Fruit fly (Drosophila melanogaster): ENCODE measurements around the gene bdwf.

Gene bdwf

dm6 chr3R:17056183-17056904 is 13.4 kb upstream of the bdwf start:
- peak; percentile 14 for TF ChIP-seq CG2116 (GFP tag; optimal IDR thresholded peaks at IDR 0.05)
- peak; percentile 13 for TF ChIP-seq salm (tag; optimal IDR thresholded peaks at IDR 0.05)
- no peak for TF ChIP-seq Gug (GFP tag; IDR thresholded peaks at IDR 0.05)
- no peak for TF ChIP-seq CG10654 (GFP tag; optimal IDR thresholded peaks at IDR 0.05)
- TF ChIP-seq esg (GFP tag; conservative IDR thresholded peaks at IDR 0.05) = no peak
- TF ChIP-seq Gsc (GFP tag; IDR thresholded peaks at IDR 0.05) = no peak
- TF ChIP-seq dpn (GFP tag; optimal IDR thresholded peaks at IDR 0.05) = no peak
- TF ChIP-seq CG4328 (GFP tag; optimal IDR thresholded peaks at IDR 0.05) = no peak
- 0 out of 2 replicates have a peak, but pooled peaks have one; percentile 7 for TF ChIP-seq wdn (GFP tag; IDR thresholded peaks at IDR 0.05)
- no peak for TF ChIP-seq tna (GFP tag; IDR thresholded peaks at IDR 0.05; ENCODE audit: partially characterized antibody)
- no peak for TF ChIP-seq sisA (GFP tag; IDR thresholded peaks at IDR 0.05)
- no peak for TF ChIP-seq C15 (GFP tag; IDR thresholded peaks at IDR 0.05)
- TF ChIP-seq NfI (GFP tag; optimal IDR thresholded peaks at IDR 0.05) = no peak
- no peak for TF ChIP-seq tgo (GFP tag; IDR thresholded peaks at IDR 0.05)
- no peak for TF ChIP-seq CG30403 (GFP tag; optimal IDR thresholded peaks at IDR 0.05)
- TF ChIP-seq seq (GFP tag; IDR thresholded peaks at IDR 0.05) = no peak
- TF ChIP-seq Oaz (GFP tag; IDR thresholded peaks at IDR 0.05) = no peak
- TF ChIP-seq CG1529 (GFP tag; optimal IDR thresholded peaks at IDR 0.05) = no peak
- peak; percentile 78 for TF ChIP-seq Nf-YC (tag; optimal IDR thresholded peaks at IDR 0.05)
- TF ChIP-seq gsb-n (tag; optimal IDR thresholded peaks at IDR 0.05) = no peak
- no peak for TF ChIP-seq CG11085 (GFP tag; IDR thresholded peaks at IDR 0.05)
- 0 out of 3 replicates have a peak, but pooled peaks have one; percentile 33 for TF ChIP-seq CG14860 (GFP tag; IDR thresholded peaks at IDR 0.05; ENCODE audit: partially characterized antibody)
- peak; percentile 82 for TF ChIP-seq Deaf1 (tag; optimal IDR thresholded peaks at IDR 0.05)
- TF ChIP-seq tup (GFP tag; optimal IDR thresholded peaks at IDR 0.05) = no peak
- TF ChIP-seq btn (GFP tag; optimal IDR thresholded peaks at IDR 0.05) = no peak
- TF ChIP-seq sug (tag; optimal IDR thresholded peaks at IDR 0.05) = peak; percentile 87
- no peak for TF ChIP-seq fru (optimal IDR thresholded peaks at IDR 0.05)
- TF ChIP-seq Lhr (GFP tag; optimal IDR thresholded peaks at IDR 0.05) = no peak
- peak; percentile 2 for TF ChIP-seq Blimp-1 (GFP tag; optimal IDR thresholded peaks at IDR 0.05)
- no peak for TF ChIP-seq CG11723 (GFP tag; optimal IDR thresholded peaks at IDR 0.05)
- no peak for TF ChIP-seq CG31365 (tag; optimal IDR thresholded peaks at IDR 0.05)
- no peak for TF ChIP-seq Dek (tag; optimal IDR thresholded peaks at IDR 0.05)
- TF ChIP-seq Atf-2 (GFP tag; optimal IDR thresholded peaks at IDR 0.05) = no peak
- TF ChIP-seq dmrt11E (tag; optimal IDR thresholded peaks at IDR 0.05) = no peak
- TF ChIP-seq danr (GFP tag; IDR thresholded peaks at IDR 0.05) = no peak
- no peak for TF ChIP-seq CG10979 (tag; optimal IDR thresholded peaks at IDR 0.05)
- TF ChIP-seq jing (GFP tag; optimal IDR thresholded peaks at IDR 0.05) = no peak
- no peak for TF ChIP-seq CG16863 (GFP tag; optimal IDR thresholded peaks at IDR 0.05)
- TF ChIP-seq CG12769 (tag; optimal IDR thresholded peaks at IDR 0.05) = peak; percentile 97
- peak; percentile 36; the same call in 1 of the 2 replicates for TF ChIP-seq gt (GFP tag; IDR thresholded peaks at IDR 0.05)
- no peak for TF ChIP-seq Poxn (GFP tag; IDR thresholded peaks at IDR 0.05)
- peak; percentile 42 for TF ChIP-seq vvl (GFP tag; IDR thresholded peaks at IDR 0.05)
- TF ChIP-seq sqz (GFP tag; optimal IDR thresholded peaks at IDR 0.05) = peak; percentile 100
- peak; percentile 51 for TF ChIP-seq nmo (GFP tag; optimal IDR thresholded peaks at IDR 0.05)
- peak; percentile 75 for TF ChIP-seq CTCF (GFP tag; optimal IDR thresholded peaks at IDR 0.05)
- 0 out of 2 replicates have a peak, but pooled peaks have one; percentile 29 for TF ChIP-seq CG11247 (GFP tag; IDR thresholded peaks at IDR 0.05)
- TF ChIP-seq HmgD (GFP tag; optimal IDR thresholded peaks at IDR 0.05) = no peak
- TF ChIP-seq CG9876 (GFP tag; optimal IDR thresholded peaks at IDR 0.05) = no peak
- no peak; the same call in 2 of the 3 replicates for TF ChIP-seq B-H1 (GFP tag; IDR thresholded peaks at IDR 0.05)
- TF ChIP-seq Ssrp (tag; optimal IDR thresholded peaks at IDR 0.05) = no peak
- TF ChIP-seq CG32767 (GFP tag; IDR thresholded peaks at IDR 0.05) = peak; percentile 40; the same call in 1 of the 2 replicates
